Fruit fly (Drosophila melanogaster) whole organism, prepupa: ENCODE data around the gene CG43121.

ENCODE experiments used
- CG11294 ChIP-seq: fragments of 200-800 bp; sonication (Bioruptor generic); IDR thresholded peaks from 2 replicates; pipeline ENCODE4 v1.3.6; 2022; ENCODE audit warnings: missing biosample characterization, missing genetic modification characterization
- CG11902 ChIP-seq: fragments of 200-800 bp; sonication (Bioruptor generic); optimal IDR thresholded peaks from 3 replicates; lab custom pipeline; 2016; ENCODE audit warnings: missing biosample characterization, missing genetic modification characterization
- CG15336 ChIP-seq: fragments of 200-800 bp; sonication (Bioruptor generic); IDR thresholded peaks from 2 replicates; pipeline ENCODE4 v1.3.6; 2022; ENCODE audit warnings: missing biosample characterization, missing genetic modification characterization
- CG1621 ChIP-seq: fragments of 200-800 bp; sonication (Bioruptor generic); optimal IDR thresholded peaks from 3 replicates; lab custom pipeline; 2018; ENCODE audit warnings: missing biosample characterization, mild to moderate bottlenecking, missing genetic modification characterization
- CG16779 ChIP-seq: fragments of 200-800 bp; sonication (Bioruptor generic); optimal IDR thresholded peaks from 3 replicates; lab custom pipeline; 2017; ENCODE audit warnings: missing biosample characterization, mild to moderate bottlenecking, missing genetic modification characterization
- CG3032 ChIP-seq: fragments of 200-800 bp; optimal IDR thresholded peaks from 2 replicates; lab custom pipeline; 2019; ENCODE audit warnings: missing biosample characterization, mild to moderate bottlenecking, missing genetic modification characterization, moderate library complexity
- CG31627 ChIP-seq: fragments of 200-800 bp; sonication (Bioruptor generic); optimal IDR thresholded peaks from 3 replicates; lab custom pipeline; 2016; ENCODE audit warnings: missing biosample characterization, missing genetic modification characterization
- CG32006 ChIP-seq: fragments of 200-800 bp; sonication (Bioruptor generic); optimal IDR thresholded peaks from 3 replicates; lab custom pipeline; 2017; ENCODE audit warnings: missing biosample characterization, mild to moderate bottlenecking, missing genetic modification characterization
- CG34406 ChIP-seq: fragments of 200-800 bp; sonication (Bioruptor generic); optimal IDR thresholded peaks from 3 replicates; lab custom pipeline; 2016; ENCODE audit warnings: missing biosample characterization, missing genetic modification characterization
- CG3919 ChIP-seq: fragments of 200-800 bp; sonication (Bioruptor generic); optimal IDR thresholded peaks from 3 replicates; lab custom pipeline; 2016; ENCODE audit warnings: missing biosample characterization, missing genetic modification characterization
- CG4318 ChIP-seq: fragments of 200-800 bp; sonication (Bioruptor generic); optimal IDR thresholded peaks from 3 replicates; lab custom pipeline; 2017; ENCODE audit warnings: missing biosample characterization, mild to moderate bottlenecking, missing genetic modification characterization
- CG6163 ChIP-seq: fragments of 200-800 bp; sonication (Bioruptor generic); IDR thresholded peaks from 3 replicates; pipeline ENCODE4 v1.3.6; 2022; ENCODE audit warnings: missing biosample characterization, missing genetic modification characterization
- CG6276 ChIP-seq: fragments of 200-800 bp; sonication (Bioruptor generic); optimal IDR thresholded peaks from 2 replicates; lab custom pipeline; 2017; ENCODE audit warnings: missing biosample characterization, mild to moderate bottlenecking, missing genetic modification characterization
- CG6792 ChIP-seq: fragments of 200-800 bp; sonication (Bioruptor generic); optimal IDR thresholded peaks from 3 replicates; lab custom pipeline; 2016; ENCODE audit warnings: missing biosample characterization, missing genetic modification characterization
- CG6808 ChIP-seq: fragments of 200-800 bp; sonication (Bioruptor generic); optimal IDR thresholded peaks from 3 replicates; lab custom pipeline; 2017; ENCODE audit warnings: missing biosample characterization, missing genetic modification characterization, mild to moderate bottlenecking, moderate library complexity, missing genetic modification reagents
- CG6854 ChIP-seq: fragments of 200-800 bp; sonication (Bioruptor generic); optimal IDR thresholded peaks from 2 replicates; lab custom pipeline; 2017; ENCODE audit warnings: missing biosample characterization, mild to moderate bottlenecking, missing genetic modification characterization
- CG7368 ChIP-seq: fragments of 200-800 bp; sonication (Bioruptor generic); optimal IDR thresholded peaks from 3 replicates; lab custom pipeline; 2016; ENCODE audit warnings: missing biosample characterization, missing genetic modification characterization
- CG8119 ChIP-seq: fragments of 200-800 bp; sonication (Bioruptor generic); IDR thresholded peaks from 3 replicates; pipeline ENCODE4 v1.3.6; 2022; ENCODE audit warnings: missing biosample characterization, missing genetic modification characterization
- CG9139 ChIP-seq: fragments of 200-800 bp; sonication (Bioruptor generic); optimal IDR thresholded peaks from 3 replicates; lab custom pipeline; 2017; ENCODE audit warnings: missing biosample characterization, mild to moderate bottlenecking, missing genetic modification characterization
- Eip75B ChIP-seq: fragments of 200-800 bp; sonication (Bioruptor generic); optimal IDR thresholded peaks from 3 replicates; lab custom pipeline; 2016; ENCODE audit warnings: missing biosample characterization, missing genetic modification characterization
- Eip78C ChIP-seq: fragments of 200-800 bp; sonication (Bioruptor generic); peaks from one replicate; lab custom pipeline; 2016; ENCODE audit warnings: missing biosample characterization, missing genetic modification characterization
- Eip93F ChIP-seq: fragments of 200-800 bp; sonication (Bioruptor generic); optimal IDR thresholded peaks from 2 replicates; lab custom pipeline; 2016; ENCODE audit warnings: missing biosample characterization, mild to moderate bottlenecking, missing genetic modification characterization
- Ets21C ChIP-seq: fragments of 200-800 bp; sonication (Bioruptor generic); optimal IDR thresholded peaks from 3 replicates; lab custom pipeline; 2016; ENCODE audit warnings: missing biosample characterization, missing genetic modification characterization
- Ets96B ChIP-seq: fragments of 200-800 bp; optimal IDR thresholded peaks from 2 replicates; lab custom pipeline; 2019; ENCODE audit warnings: missing biosample characterization, mild to moderate bottlenecking, missing genetic modification characterization, moderate library complexity
- Gug ChIP-seq: fragments of 200-800 bp; sonication (Bioruptor generic); IDR thresholded peaks from 2 replicates; pipeline ENCODE4 v1.3.6; 2022; ENCODE audit warnings: missing biosample characterization, missing genetic modification characterization
- Hr38 ChIP-seq: sonication (Bioruptor generic); optimal IDR thresholded peaks from 2 replicates; lab custom pipeline; 2016; ENCODE audit warnings: missing biosample characterization, missing genetic modification characterization
- Hr39 ChIP-seq: fragments of 200-800 bp; sonication (Bioruptor generic); optimal IDR thresholded peaks from 2 replicates; lab custom pipeline; 2016; ENCODE audit warnings: missing biosample characterization, missing genetic modification characterization
- Hr4 ChIP-seq: fragments of 200-800 bp; sonication (Bioruptor generic); optimal IDR thresholded peaks from 3 replicates; lab custom pipeline; 2016; ENCODE audit warnings: missing biosample characterization, missing genetic modification characterization
- Lpt ChIP-seq: fragments of 200-800 bp; sonication (Bioruptor generic); optimal IDR thresholded peaks from 3 replicates; lab custom pipeline; 2016; ENCODE audit warnings: missing biosample characterization, missing genetic modification characterization
- Met ChIP-seq: fragments of 200-800 bp; sonication (Bioruptor generic); optimal IDR thresholded peaks from 3 replicates; lab custom pipeline; 2016; ENCODE audit warnings: missing biosample characterization, missing genetic modification characterization
- OdsH ChIP-seq: fragments of 200-800 bp; sonication (Bioruptor generic); optimal IDR thresholded peaks from 3 replicates; lab custom pipeline; 2016; ENCODE audit warnings: missing biosample characterization, missing genetic modification characterization
- Sox102F ChIP-seq: fragments of 200-800 bp; sonication (Bioruptor generic); optimal IDR thresholded peaks from 2 replicates; lab custom pipeline; 2016; ENCODE audit warnings: missing biosample characterization, mild to moderate bottlenecking, missing genetic modification characterization
- Sox15 ChIP-seq: fragments of 200-800 bp; sonication (Bioruptor generic); optimal IDR thresholded peaks from 3 replicates; lab custom pipeline; 2016; ENCODE audit warnings: missing biosample characterization, missing genetic modification characterization
- achi ChIP-seq: fragments of 200-800 bp; sonication (Bioruptor generic); optimal IDR thresholded peaks from 3 replicates; lab custom pipeline; 2016; ENCODE audit warnings: missing biosample characterization, missing genetic modification characterization
- acj6 ChIP-seq: fragments of 200-800 bp; sonication (Bioruptor generic); optimal IDR thresholded peaks from 3 replicates; lab custom pipeline; 2016; ENCODE audit warnings: missing biosample characterization, missing genetic modification characterization
- cyc ChIP-seq: fragments of 200-800 bp; sonication (Bioruptor generic); optimal IDR thresholded peaks from 3 replicates; lab custom pipeline; 2016; ENCODE audit warnings: missing biosample characterization, missing genetic modification characterization
- dac ChIP-seq: fragments of 200-800 bp; sonication (Bioruptor generic); optimal IDR thresholded peaks from 2 replicates; lab custom pipeline; 2017; ENCODE audit warnings: missing biosample characterization, mild to moderate bottlenecking, missing genetic modification characterization
- dsx ChIP-seq: fragments of 200-800 bp; optimal IDR thresholded peaks from 3 replicates; lab custom pipeline; 2019; ENCODE audit warnings: missing biosample characterization, mild to moderate bottlenecking, missing genetic modification characterization, moderate library complexity; ENCODE audit not compliant: poor library complexity, severe bottlenecking
- eg ChIP-seq: fragments of 200-800 bp; sonication (Bioruptor generic); IDR thresholded peaks from 3 replicates; pipeline ENCODE4 v1.3.6; 2022; ENCODE audit warnings: missing biosample characterization, missing genetic modification characterization
- esn ChIP-seq: fragments of 200-800 bp; sonication (Bioruptor generic); optimal IDR thresholded peaks from 2 replicates; lab custom pipeline; 2016; ENCODE audit warnings: missing biosample characterization, mild to moderate bottlenecking, missing genetic modification characterization, moderate library complexity
- fd59A ChIP-seq: fragments of 200-800 bp; sonication (Bioruptor generic); optimal IDR thresholded peaks from 2 replicates; lab custom pipeline; 2017; ENCODE audit warnings: missing biosample characterization, mild to moderate bottlenecking, missing genetic modification characterization, missing genetic modification reagents
- fd85E ChIP-seq: fragments of 200-800 bp; sonication (Bioruptor generic); optimal IDR thresholded peaks from 3 replicates; lab custom pipeline; 2016; ENCODE audit warnings: missing biosample characterization, missing genetic modification characterization
- fkh ChIP-seq: fragments of 200-800 bp; sonication (Bioruptor generic); optimal IDR thresholded peaks from 3 replicates; lab custom pipeline; 2017; ENCODE audit warnings: missing biosample characterization, mild to moderate bottlenecking, missing genetic modification characterization, moderate library complexity
- net ChIP-seq: fragments of 200-800 bp; sonication (Bioruptor generic); optimal IDR thresholded peaks from 3 replicates; lab custom pipeline; 2016; ENCODE audit warnings: missing biosample characterization, missing genetic modification characterization
- pdm3 ChIP-seq: fragments of 200-800 bp; sonication (Bioruptor generic); optimal IDR thresholded peaks from 3 replicates; lab custom pipeline; 2016; ENCODE audit warnings: missing biosample characterization, missing genetic modification characterization
- salr ChIP-seq, 2 experiments: fragments of 200-800 bp; sonication (Bioruptor generic); optimal IDR thresholded peaks; 3 replicates each; lab custom pipeline; 2016 to 2018; ENCODE audit warnings: missing biosample characterization in 2 of 2, missing genetic modification characterization in 2 of 2, mild to moderate bottlenecking in 1 of 2
- spab ChIP-seq: fragments of 200-800 bp; sonication (Bioruptor generic); optimal IDR thresholded peaks from 2 replicates; lab custom pipeline; 2017; ENCODE audit warnings: missing biosample characterization, mild to moderate bottlenecking, missing genetic modification characterization, missing genetic modification reagents
- ss ChIP-seq, 2 experiments: fragments of 200-800 bp; sonication (Bioruptor generic); optimal IDR thresholded peaks; 2 replicates in 1 of 2; 3 replicates in 1 of 2; lab custom pipeline; 2017 to 2018; ENCODE audit warnings: mild to moderate bottlenecking in 2 of 2, missing biosample characterization in 2 of 2, missing genetic modification characterization in 2 of 2, moderate library complexity in 1 of 2
- svp ChIP-seq: fragments of 200-800 bp; sonication (Bioruptor generic); peaks from one replicate; lab custom pipeline; 2016; ENCODE audit warnings: missing biosample characterization, missing genetic modification characterization
- topi ChIP-seq: fragments of 200-800 bp; sonication (Bioruptor generic); optimal IDR thresholded peaks from 3 replicates; lab custom pipeline; 2016; ENCODE audit warnings: missing biosample characterization, missing genetic modification characterization
- vri ChIP-seq: fragments of 200-800 bp; sonication (Bioruptor generic); optimal IDR thresholded peaks from 3 replicates; lab custom pipeline; 2016; ENCODE audit warnings: missing biosample characterization, mild to moderate bottlenecking, missing genetic modification characterization

Gene CG43121

DNA sequence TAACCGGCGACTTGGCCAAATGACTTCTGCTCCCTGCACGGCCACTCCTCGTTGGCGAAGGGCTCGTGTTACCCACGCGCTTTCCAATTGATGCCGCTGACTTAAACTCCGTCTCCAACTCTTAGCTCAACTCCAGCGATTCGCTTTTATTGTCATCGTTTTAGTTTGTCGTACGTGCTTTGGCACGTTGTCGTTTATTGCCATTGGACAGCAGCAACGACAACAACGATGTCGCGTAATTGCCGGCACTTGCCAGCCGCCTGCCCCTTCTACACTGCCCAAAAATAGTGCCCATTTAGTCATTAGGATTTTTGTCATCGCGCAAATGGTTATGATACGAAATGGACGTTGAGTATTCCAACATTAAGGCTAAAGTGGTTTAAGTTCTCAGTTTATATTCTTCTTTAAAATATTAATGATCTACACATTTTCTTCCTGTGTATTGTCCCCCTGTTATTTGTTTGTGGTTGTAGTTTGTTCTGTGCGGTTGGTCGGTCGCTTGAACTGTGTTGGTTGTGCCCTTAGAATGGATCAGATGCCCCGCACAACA, 6.4 kb downstream of the CG43121 start:
- peak; percentile 76 for TF ChIP-seq dac (GFP tag; lab: Kevin White, UChicago)
- TF ChIP-seq CG4318 (GFP tag; lab: Kevin White, UChicago): peak; percentile 84
- TF ChIP-seq CG16779 (tag; lab: Kevin White, UChicago): peak; percentile 66
- TF ChIP-seq Hr4 (GFP tag; lab: Kevin White, UChicago): peak; percentile 89
- peak; percentile 87 for TF ChIP-seq Eip75B (GFP tag; lab: Kevin White, UChicago)
- TF ChIP-seq CG3919: peak; percentile 93
- TF ChIP-seq eg (GFP tag; lab: Robert Waterston, UW): peak; percentile 90
- peak; percentile 84 to 85 for TF ChIP-seq salr (GFP tag; optimal IDR thresholded peaks at IDR 0.05; lab: Kevin White, UChicago)
- peak; percentile 91 for TF ChIP-seq ss (GFP tag; optimal IDR thresholded peaks at IDR 0.05; lab: Kevin White, UChicago)
- peak; percentile 79 for TF ChIP-seq CG6792
- peak; percentile 89 for TF ChIP-seq Ets96B (tag; lab: Kevin White, UChicago)
- TF ChIP-seq CG9139 (GFP tag; lab: Kevin White, UChicago): peak; percentile 81
- peak; percentile 60 for TF ChIP-seq vri
- TF ChIP-seq CG8119: peak; percentile 88
- peak; percentile 66 for TF ChIP-seq CG11294 (GFP tag; lab: Robert Waterston, UW)
- TF ChIP-seq fkh (GFP tag; lab: Kevin White, UChicago): peak; percentile 70
- TF ChIP-seq Hr38 (GFP tag; lab: Kevin White, UChicago): no peak
- peak; percentile 73 for TF ChIP-seq spab (GFP tag; lab: Kevin White, UChicago)
- peak; percentile 88 for TF ChIP-seq achi (GFP tag; lab: Kevin White, UChicago)
- peak; percentile 80 for TF ChIP-seq topi (GFP tag; lab: Kevin White, UChicago)
- peak; percentile 78 for TF ChIP-seq CG7368 (GFP tag; lab: Kevin White, UChicago)
- TF ChIP-seq fd85E: peak; percentile 38
- peak; percentile 85 for TF ChIP-seq acj6
- peak; percentile 81 for TF ChIP-seq esn
- peak; percentile 78 for TF ChIP-seq Hr39
- peak; percentile 56 for TF ChIP-seq CG11902 (GFP tag; lab: Kevin White, UChicago)
- peak; percentile 30 for TF ChIP-seq Eip93F (GFP tag; lab: Kevin White, UChicago)
- TF ChIP-seq Sox15 (GFP tag; lab: Kevin White, UChicago): peak; percentile 62
- peak; percentile 76 for TF ChIP-seq Sox102F
- TF ChIP-seq CG6808 (GFP tag; lab: Kevin White, UChicago): peak; percentile 88
- TF ChIP-seq dsx (GFP tag; lab: Kevin White, UChicago): peak; percentile 89
- peak; percentile 81 for TF ChIP-seq Met
- peak; percentile 84 for TF ChIP-seq CG1621 (tag; lab: Kevin White, UChicago)
- peak; percentile 55 for TF ChIP-seq Ets21C (GFP tag; lab: Kevin White, UChicago)
- TF ChIP-seq Eip78C (GFP tag; lab: Kevin White, UChicago): peak; percentile 97
- peak; percentile 84 for TF ChIP-seq Gug
- peak; percentile 84 for TF ChIP-seq svp (GFP tag; lab: Kevin White, UChicago)
- peak; percentile 83 for TF ChIP-seq cyc (GFP tag; lab: Kevin White, UChicago)
- peak; percentile 71 for TF ChIP-seq CG34406 (GFP tag; lab: Kevin White, UChicago)
- peak; percentile 76 for TF ChIP-seq CG31627
- peak; percentile 85 for TF ChIP-seq CG15336 (GFP tag; lab: Robert Waterston, UW)
- TF ChIP-seq fd59A (GFP tag; lab: Kevin White, UChicago): peak; percentile 86
- TF ChIP-seq CG6163: peak; percentile 92
- TF ChIP-seq pdm3: peak; percentile 89
- peak; percentile 88 for TF ChIP-seq CG32006 (GFP tag; lab: Kevin White, UChicago)
- TF ChIP-seq CG6854 (GFP tag; lab: Kevin White, UChicago): peak; percentile 37
- peak; percentile 89 for TF ChIP-seq CG3032 (tag; lab: Kevin White, UChicago)
- TF ChIP-seq CG6276 (GFP tag; lab: Kevin White, UChicago): peak; percentile 65
- peak; percentile 84 for TF ChIP-seq OdsH (GFP tag; lab: Kevin White, UChicago)
- TF ChIP-seq net (GFP tag; lab: Kevin White, UChicago): peak; percentile 86
- peak; percentile 80 for TF ChIP-seq Lpt (GFP tag; lab: Kevin White, UChicago)
